Fruit fly (Drosophila melanogaster) whole organism, embryonic: Measurements from ENCODE around the gene Glut4EF.

ENCODE experiments used
- Bdp1 ChIP-seq: fragments of 200-800 bp; sonication (Bioruptor generic); optimal IDR thresholded peaks from 3 replicates; lab custom pipeline; 2016; ENCODE audit warnings: missing biosample characterization, missing genetic modification characterization
- BtbVII ChIP-seq: fragments of 200-800 bp; sonication (Bioruptor generic); optimal IDR thresholded peaks from 3 replicates; lab custom pipeline; 2017; ENCODE audit warnings: missing biosample characterization, mild to moderate bottlenecking, missing genetic modification characterization
- CG11456 ChIP-seq: fragments of 200-800 bp; sonication (Bioruptor generic); IDR thresholded peaks from 3 replicates; pipeline ENCODE4 v1.3.6; 2022; ENCODE audit warnings: missing biosample characterization, missing genetic modification characterization
- CG12942 ChIP-seq: fragments of 200-800 bp; sonication (Bioruptor generic); optimal IDR thresholded peaks from 3 replicates; lab custom pipeline; 2016; ENCODE audit warnings: missing biosample characterization, missing genetic modification characterization
- CG13894 ChIP-seq: fragments of 200-800 bp; sonication (Bioruptor generic); optimal IDR thresholded peaks from 3 replicates; lab custom pipeline; 2018; ENCODE audit warnings: missing biosample characterization, mild to moderate bottlenecking, missing genetic modification characterization, moderate library complexity
- CG14710 ChIP-seq: fragments of 200-800 bp; sonication (Bioruptor generic); optimal IDR thresholded peaks from 3 replicates; lab custom pipeline; 2019; ENCODE audit warnings: missing biosample characterization, mild to moderate bottlenecking, missing genetic modification characterization, moderate library complexity
- CG16863 ChIP-seq: fragments of 200-800 bp; sonication (Bioruptor generic); optimal IDR thresholded peaks from 3 replicates; lab custom pipeline; 2016; ENCODE audit warnings: missing biosample characterization, missing genetic modification characterization
- CG17186 ChIP-seq: fragments of 200-800 bp; sonication (Bioruptor generic); optimal IDR thresholded peaks from 3 replicates; lab custom pipeline; 2017; ENCODE audit warnings: missing biosample characterization, missing genetic modification reagents, missing genetic modification characterization
- CG17361 ChIP-seq: fragments of 200-800 bp; sonication (Bioruptor generic); IDR thresholded peaks from 3 replicates; pipeline ENCODE4 v1.3.6; 2022; ENCODE audit warnings: missing biosample characterization, missing genetic modification characterization
- CG17612 ChIP-seq: fragments of 200-800 bp; sonication (Bioruptor generic); IDR thresholded peaks from 2 replicates; pipeline ENCODE4 v1.3.6; 2022; ENCODE audit warnings: missing biosample characterization, missing genetic modification characterization
- CG18599 ChIP-seq: fragments of 200-800 bp; sonication (Bioruptor generic); optimal IDR thresholded peaks from 3 replicates; lab custom pipeline; 2017; ENCODE audit warnings: missing biosample characterization, missing genetic modification characterization, mild to moderate bottlenecking, moderate library complexity, missing genetic modification reagents
- CG2116 ChIP-seq: fragments of 200-800 bp; sonication (Bioruptor generic); optimal IDR thresholded peaks from 3 replicates; lab custom pipeline; 2018; ENCODE audit warnings: missing biosample characterization, mild to moderate bottlenecking, missing genetic modification characterization
- CG2199 ChIP-seq: fragments of 200-800 bp; sonication (Bioruptor generic); IDR thresholded peaks from 3 replicates; pipeline ENCODE4 v1.3.6; 2022; ENCODE audit warnings: missing biosample characterization, missing genetic modification characterization
- CG2889 ChIP-seq: fragments of 200-800 bp; sonication (Bioruptor generic); IDR thresholded peaks from 3 replicates; pipeline ENCODE4 v1.3.6; 2022; ENCODE audit warnings: missing biosample characterization, missing genetic modification characterization
- CG32532 ChIP-seq: fragments of 200-800 bp; sonication (Bioruptor generic); IDR thresholded peaks from 2 replicates; pipeline ENCODE4 v1.3.6; 2022; ENCODE audit warnings: missing biosample characterization, missing genetic modification characterization
- CG42726 ChIP-seq: fragments of 200-800 bp; sonication (Bioruptor generic); IDR thresholded peaks from 2 replicates; pipeline ENCODE4 v1.3.6; 2022; ENCODE audit warnings: missing biosample characterization, missing genetic modification characterization; ENCODE audit not compliant: partially characterized antibody
- CG5953 ChIP-seq: fragments of 200-800 bp; sonication (Bioruptor generic); IDR thresholded peaks from 2 replicates; pipeline ENCODE4 v1.3.6; 2022; ENCODE audit warnings: missing biosample characterization, missing genetic modification characterization
- CG7271 ChIP-seq: fragments of 200-800 bp; sonication (Bioruptor generic); optimal IDR thresholded peaks from 2 replicates; lab custom pipeline; 2018; ENCODE audit warnings: missing biosample characterization, mild to moderate bottlenecking, missing genetic modification characterization, moderate library complexity
- CG9437 ChIP-seq: fragments of 200-800 bp; sonication (Bioruptor generic); optimal IDR thresholded peaks from 2 replicates; lab custom pipeline; 2018; ENCODE audit warnings: missing biosample characterization, mild to moderate bottlenecking, missing genetic modification characterization
- CrebB ChIP-seq: fragments of 200-800 bp; sonication (Bioruptor generic); optimal IDR thresholded peaks from 3 replicates; lab custom pipeline; 2018; ENCODE audit warnings: missing biosample characterization, mild to moderate bottlenecking, missing genetic modification characterization
- Dfd ChIP-seq, 2 experiments: fragments of >200 bp; optimal IDR thresholded peaks; 2 replicates each; lab custom pipeline; 2017; ENCODE audit warnings: missing biosample characterization in 2 of 2, missing genetic modification characterization in 2 of 2
- GATAe ChIP-seq: fragments of 200-800 bp; sonication (Bioruptor generic); conservative IDR thresholded peaks from 2 replicates; pipeline ENCODE4 v1.3.6; 2022; ENCODE audit warnings: missing biosample characterization, missing genetic modification characterization
- HLH4C ChIP-seq: fragments of 200-800 bp; sonication (Bioruptor generic); IDR thresholded peaks from 3 replicates; pipeline ENCODE4 v1.3.6; 2022; ENCODE audit warnings: missing biosample characterization, missing genetic modification characterization; ENCODE audit not compliant: partially characterized antibody
- HLHmδ ChIP-seq: fragments of 200-800 bp; sonication (Bioruptor generic); optimal IDR thresholded peaks from 2 replicates; lab custom pipeline; 2018; ENCODE audit warnings: missing biosample characterization, mild to moderate bottlenecking, missing genetic modification characterization, moderate library complexity
- Hr51 ChIP-seq, 2 experiments: fragments of 200-800 bp; sonication (Bioruptor generic); optimal IDR thresholded peaks; 2 replicates in 1 of 2; 3 replicates in 1 of 2; lab custom pipeline; 2016 to 2018; ENCODE audit warnings: missing biosample characterization in 2 of 2, missing genetic modification characterization in 2 of 2, mild to moderate bottlenecking in 1 of 2, moderate library complexity in 1 of 2
- Hsf ChIP-seq: fragments of 200-800 bp; sonication (Bioruptor generic); optimal IDR thresholded peaks from 3 replicates; lab custom pipeline; 2016; ENCODE audit warnings: missing biosample characterization, missing genetic modification characterization
- Jarid2 ChIP-seq: fragments of 200-800 bp; sonication (Bioruptor generic); optimal IDR thresholded peaks from 3 replicates; lab custom pipeline; 2017; ENCODE audit warnings: mild to moderate bottlenecking, missing biosample characterization, missing genetic modification reagents, missing genetic modification characterization
- Pdp1 ChIP-seq, 2 experiments: fragments of 200-800 bp; sonication (Bioruptor generic); optimal IDR thresholded peaks; 3 replicates each; lab custom pipeline; 2016; ENCODE audit warnings: missing biosample characterization in 2 of 2, missing genetic modification characterization in 2 of 2, mild to moderate bottlenecking in 1 of 2, moderate library complexity in 1 of 2
- Sin3A ChIP-seq: fragments of >200 bp; optimal IDR thresholded peaks from 2 replicates; lab custom pipeline; 2018
- Usf ChIP-seq: fragments of 200-800 bp; sonication (Bioruptor generic); optimal IDR thresholded peaks from 2 replicates; lab custom pipeline; 2017; ENCODE audit warnings: missing genotype, missing biosample characterization, missing genetic modification characterization
- ash1 ChIP-seq: fragments of 200-800 bp; sonication (Bioruptor generic); optimal IDR thresholded peaks from 2 replicates; lab custom pipeline; 2018; ENCODE audit warnings: missing biosample characterization, mild to moderate bottlenecking, missing genetic modification characterization
- az2 ChIP-seq: fragments of 200-800 bp; sonication (Bioruptor generic); optimal IDR thresholded peaks from 3 replicates; lab custom pipeline; 2016; ENCODE audit warnings: missing biosample characterization, missing genetic modification characterization
- btn ChIP-seq: fragments of 200-800 bp; sonication (Bioruptor generic); optimal IDR thresholded peaks from 2 replicates; lab custom pipeline; 2016; ENCODE audit warnings: missing biosample characterization, missing genetic modification characterization
- chm ChIP-seq: fragments of 200-800 bp; sonication (Bioruptor generic); IDR thresholded peaks from 2 replicates; pipeline ENCODE4 v1.3.6; 2022; ENCODE audit warnings: missing biosample characterization, missing genetic modification characterization
- croc ChIP-seq: fragments of 200-800 bp; sonication (Bioruptor generic); conservative IDR thresholded peaks from 3 replicates; pipeline ENCODE4 v1.3.6; 2022; ENCODE audit warnings: missing biosample characterization, missing genetic modification characterization
- crp ChIP-seq, 2 experiments: fragments of 200-800 bp; sonication (Bioruptor generic); optimal IDR thresholded peaks; 2 replicates in 1 of 2; 3 replicates in 1 of 2; lab custom pipeline; 2017; ENCODE audit warnings: missing biosample characterization in 2 of 2, missing genetic modification characterization in 2 of 2, mild to moderate bottlenecking in 1 of 2, moderate library complexity in 1 of 2
- dm ChIP-seq: fragments of 200-800 bp; sonication (Bioruptor generic); optimal IDR thresholded peaks from 3 replicates; lab custom pipeline; 2016; ENCODE audit warnings: missing biosample characterization, missing genetic modification characterization
- fd102C ChIP-seq: fragments of 200-800 bp; sonication (Bioruptor generic); optimal IDR thresholded peaks from 2 replicates; lab custom pipeline; 2018; ENCODE audit warnings: missing biosample characterization, mild to moderate bottlenecking, missing genetic modification characterization, moderate library complexity
- gsb-n ChIP-seq: fragments of 200-800 bp; sonication (Bioruptor generic); optimal IDR thresholded peaks from 3 replicates; lab custom pipeline; 2018; ENCODE audit warnings: missing biosample characterization, mild to moderate bottlenecking, missing genetic modification characterization
- ham ChIP-seq: fragments of 200-800 bp; sonication (Bioruptor generic); IDR thresholded peaks from 2 replicates; pipeline ENCODE4 v1.3.6; 2022; ENCODE audit warnings: missing biosample characterization, missing genetic modification characterization
- hth ChIP-seq: fragments of >200 bp; optimal IDR thresholded peaks from 2 replicates; lab custom pipeline; 2017; ENCODE audit warnings: inconsistent platforms
- lilli ChIP-seq: fragments of 200-800 bp; sonication (Bioruptor generic); optimal IDR thresholded peaks from 3 replicates; lab custom pipeline; 2016; ENCODE audit warnings: missing biosample characterization, missing genetic modification characterization
- lola ChIP-seq, 3 experiments: fragments of >200 bp in 2 of 3; fragments of 200-800 bp in 1 of 3; sonication (Bioruptor generic) in 1 of 3; optimal IDR thresholded peaks; 2 replicates each; lab custom pipeline; 2017 to 2019; ENCODE audit warnings: missing biosample characterization in 3 of 3, missing genetic modification characterization in 3 of 3, mild to moderate bottlenecking in 1 of 3, moderate library complexity in 1 of 3
- maf-S ChIP-seq: fragments of 200-800 bp; sonication (Bioruptor generic); optimal IDR thresholded peaks from 2 replicates; lab custom pipeline; 2016; ENCODE audit warnings: missing biosample characterization, missing genetic modification characterization
- nau ChIP-seq: fragments of 200-800 bp; sonication (Bioruptor generic); optimal IDR thresholded peaks from 3 replicates; lab custom pipeline; 2017; ENCODE audit warnings: missing biosample characterization, mild to moderate bottlenecking, missing genetic modification characterization, missing genetic modification reagents
- ro ChIP-seq: fragments of 200-800 bp; sonication (Bioruptor generic); IDR thresholded peaks from 2 replicates; pipeline ENCODE4 v1.3.6; 2022; ENCODE audit warnings: missing biosample characterization, missing genetic modification characterization
- sens-2 ChIP-seq: fragments of 200-800 bp; sonication (Bioruptor generic); IDR thresholded peaks from 2 replicates; pipeline ENCODE4 v1.3.6; 2022; ENCODE audit warnings: missing biosample characterization, missing genetic modification characterization
- sr ChIP-seq: fragments of 200-800 bp; sonication (Bioruptor generic); IDR thresholded peaks from 3 replicates; pipeline ENCODE4 v1.3.6; 2022; ENCODE audit warnings: missing biosample characterization, missing genetic modification characterization
- ssp ChIP-seq: fragments of 200-800 bp; sonication (Bioruptor generic); IDR thresholded peaks from 2 replicates; pipeline ENCODE4 v1.3.6; 2022; ENCODE audit warnings: missing biosample characterization, missing genetic modification characterization
- zfh1 ChIP-seq: fragments of 200-800 bp; sonication (Bioruptor generic); IDR thresholded peaks from 3 replicates; pipeline ENCODE4 v1.3.6; 2022; ENCODE audit warnings: missing biosample characterization, missing genetic modification characterization

The Glut4EF gene

dm6 chr3R:9872815-9873752 lies 1.4 kb upstream of the Glut4EF start (continued):
- TF ChIP-seq sr (GFP tag; lab: Robert Waterston, UW): no peak
- TF ChIP-seq Bdp1: no peak
- TF ChIP-seq CG16863 (GFP tag; lab: Kevin White, UChicago): no peak
- TF ChIP-seq dm: no peak
- no peak for TF ChIP-seq CG5953 (GFP tag; lab: Robert Waterston, UW)
- TF ChIP-seq CG17361 (GFP tag; lab: Robert Waterston, UW): no peak; the same call in 2 of the 3 replicates
- no peak for TF ChIP-seq CG42726
- TF ChIP-seq Jarid2 (GFP tag; lab: Kevin White, UChicago): no peak
- peak; percentile 75 for TF ChIP-seq CG13894 (tag; lab: Kevin White, UChicago)
- TF ChIP-seq CG18599: no peak
- no peak for TF ChIP-seq CG12942 (GFP tag; lab: Kevin White, UChicago)
- TF ChIP-seq Hsf (GFP tag; lab: Kevin White, UChicago): no peak
- TF ChIP-seq CG17612 (GFP tag; lab: Robert Waterston, UW): no peak
- no peak for TF ChIP-seq ham (GFP tag; lab: Robert Waterston, UW)
- no peak for TF ChIP-seq ro (GFP tag; lab: Robert Waterston, UW)
- no peak for TF ChIP-seq CG11456 (GFP tag; lab: Robert Waterston, UW)
- TF ChIP-seq CG2116: no peak
- TF ChIP-seq crp (GFP tag; optimal IDR thresholded peaks at IDR 0.05; lab: Kevin White, UChicago): no peak
- no peak for TF ChIP-seq croc (GFP tag; lab: Robert Waterston, UW)
- TF ChIP-seq Dfd (GFP tag; optimal IDR thresholded peaks at IDR 0.05; lab: Kevin White, UChicago): no peak
- no peak for TF ChIP-seq hth (lab: Kevin White, UChicago)
- peak; percentile 12 for TF ChIP-seq HLHmδ (GFP tag; lab: Kevin White, UChicago)
- TF ChIP-seq chm (GFP tag; lab: Robert Waterston, UW): no peak
- TF ChIP-seq Hr51 (GFP tag; optimal IDR thresholded peaks at IDR 0.05; lab: Kevin White, UChicago): no peak
- TF ChIP-seq zfh1 (GFP tag; lab: Robert Waterston, UW): no peak
- TF ChIP-seq gsb-n (tag; lab: Kevin White, UChicago): no peak
- TF ChIP-seq CG14710 (tag; lab: Kevin White, UChicago): no peak
- TF ChIP-seq fd102C: no peak
- TF ChIP-seq lola (GFP tag; optimal IDR thresholded peaks at IDR 0.05; lab: Kevin White, UChicago): no peak
- TF ChIP-seq Usf (GFP tag; lab: Kevin White, UChicago): no peak
- no peak for TF ChIP-seq HLH4C (GFP tag; lab: Robert Waterston, UW)
- TF ChIP-seq CG7271 (tag; lab: Kevin White, UChicago): no peak
- no peak for TF ChIP-seq Pdp1 (GFP tag; optimal IDR thresholded peaks at IDR 0.05; lab: Kevin White, UChicago)
- no peak for TF ChIP-seq BtbVII (GFP tag; lab: Kevin White, UChicago)
- TF ChIP-seq CG17186 (GFP tag; lab: Kevin White, UChicago): no peak
- TF ChIP-seq maf-S: no peak
- TF ChIP-seq nau (GFP tag; lab: Kevin White, UChicago): no peak
- TF ChIP-seq CrebB (tag; lab: Kevin White, UChicago): no peak
- TF ChIP-seq lilli (GFP tag; lab: Kevin White, UChicago): no peak
- TF ChIP-seq ssp (GFP tag; lab: Robert Waterston, UW): no peak
- no peak for TF ChIP-seq btn (GFP tag; lab: Kevin White, UChicago)
- no peak for TF ChIP-seq ash1 (GFP tag; lab: Kevin White, UChicago)
- TF ChIP-seq Sin3A (lab: Kevin White, UChicago): no peak
- no peak for TF ChIP-seq sens-2 (GFP tag; lab: Robert Waterston, UW)
- no peak for TF ChIP-seq CG2199 (GFP tag; lab: Robert Waterston, UW)
- TF ChIP-seq GATAe (GFP tag; lab: Robert Waterston, UW): peak; percentile 52; the same call in 1 of the 2 replicates
- no peak for TF ChIP-seq az2 (GFP tag; lab: Kevin White, UChicago)
- TF ChIP-seq CG2889 (GFP tag; lab: Robert Waterston, UW): no peak
- TF ChIP-seq CG32532 (GFP tag; lab: Robert Waterston, UW): no peak
- no peak for TF ChIP-seq CG9437 (GFP tag; lab: Kevin White, UChicago)
